Worm (Caenorhabditis elegans) whole organism, L2 larva: ENCODE data around the gene spp-30.
A peak's percentile ranks its signal among the peaks of the same experiment; 100 is the strongest.

ENCODE experiments used
- C34F6.9 ChIP-seq: fragments of 150-350 bp; optimal IDR thresholded peaks from 2 replicates; lab custom pipeline; 2014; ENCODE audit warnings: missing biosample characterization, missing genetic modification characterization
- F13H6.1 ChIP-seq: sonication (generic microtip); optimal IDR thresholded peaks from 2 replicates; lab custom pipeline; 2016; ENCODE audit warnings: missing genetic modification characterization, missing compliant biosample characterization
- Y55F3AM.14 ChIP-seq: fragments of 200-800 bp; sonication (Bioruptor generic); optimal IDR thresholded peaks from 2 replicates; lab custom pipeline; 2018; ENCODE audit warnings: mild to moderate bottlenecking, missing genetic modification characterization, missing compliant biosample characterization
- ZK546.5 ChIP-seq: sonication (generic microtip); optimal IDR thresholded peaks from 2 replicates; lab custom pipeline; 2017; ENCODE audit warnings: missing biosample characterization, missing genetic modification characterization
- blmp-1 ChIP-seq: sonication (generic microtip); optimal IDR thresholded peaks from 2 replicates; lab custom pipeline; 2017; ENCODE audit warnings: missing genetic modification characterization, mild to moderate bottlenecking, missing compliant biosample characterization, antibody characterized with exemption, moderate library complexity; ENCODE audit not compliant: insufficient read depth
- ceh-16 ChIP-seq: fragments of 150-350 bp; optimal IDR thresholded peaks from 2 replicates; lab custom pipeline; 2014; ENCODE audit warnings: missing biosample characterization, missing genetic modification characterization
- crh-2 ChIP-seq: sonication (generic microtip); optimal IDR thresholded peaks from 2 replicates; lab custom pipeline; 2017; ENCODE audit warnings: missing biosample characterization, missing genetic modification characterization
- egl-27 ChIP-seq: sonication (generic microtip); optimal IDR thresholded peaks from 3 replicates; lab custom pipeline; 2017; ENCODE audit warnings: missing biosample characterization, missing genetic modification reagents, missing genetic modification characterization
- elt-3 ChIP-seq: sonication (generic microtip); optimal IDR thresholded peaks from 2 replicates; lab custom pipeline; 2017; ENCODE audit warnings: missing biosample characterization, missing genetic modification characterization
- fos-1 ChIP-seq: fragments of 150-350 bp; optimal IDR thresholded peaks from 2 replicates; lab custom pipeline; 2014; ENCODE audit warnings: missing biosample characterization, missing genetic modification characterization
- lin-11 ChIP-seq: fragments of 150-350 bp; sonication (generic microtip); optimal IDR thresholded peaks from 2 replicates; lab custom pipeline; 2014; ENCODE audit warnings: missing biosample characterization, missing genetic modification characterization, inconsistent platforms, mixed read lengths
- lin-13 ChIP-seq: fragments of 150-350 bp; optimal IDR thresholded peaks from 2 replicates; lab custom pipeline; 2014; ENCODE audit warnings: missing biosample characterization, missing genetic modification reagents, missing genetic modification characterization
- lin-39 ChIP-seq: fragments of 150-350 bp; optimal IDR thresholded peaks from 2 replicates; lab custom pipeline; 2014; ENCODE audit warnings: missing biosample characterization, missing genetic modification reagents, missing genetic modification characterization
- lsy-2 ChIP-seq, 2 experiments: fragments of 150-350 bp in 1 of 2; sonication (generic microtip) in 1 of 2; optimal IDR thresholded peaks; 2 replicates each; lab custom pipeline; 2014 to 2017; ENCODE audit warnings: missing biosample characterization in 2 of 2, missing genetic modification characterization in 2 of 2
- mab-5 ChIP-seq: fragments of 150-350 bp; optimal IDR thresholded peaks from 2 replicates; lab custom pipeline; 2014; ENCODE audit warnings: missing biosample characterization, missing genetic modification characterization
- mdl-1 ChIP-seq, 2 experiments: fragments of 150-350 bp in 1 of 2; sonication (generic microtip) in 1 of 2; optimal IDR thresholded peaks; 2 replicates each; lab custom pipeline; 2017; ENCODE audit warnings: missing biosample characterization in 2 of 2, missing genetic modification characterization in 2 of 2
- nhr-11 ChIP-seq: fragments of 150-350 bp; optimal IDR thresholded peaks from 2 replicates; lab custom pipeline; 2014; ENCODE audit warnings: missing biosample characterization, missing genetic modification characterization
- nhr-12 ChIP-seq: fragments of 150-350 bp; optimal IDR thresholded peaks from 2 replicates; lab custom pipeline; 2014; ENCODE audit warnings: missing biosample characterization, missing genetic modification characterization
- nhr-129 ChIP-seq: fragments of 150-350 bp; optimal IDR thresholded peaks from 2 replicates; lab custom pipeline; 2014; ENCODE audit warnings: missing biosample characterization, missing genetic modification characterization
- nhr-25 ChIP-seq: fragments of 150-350 bp; sonication (generic microtip); optimal IDR thresholded peaks from 3 replicates; lab custom pipeline; 2014; ENCODE audit warnings: missing biosample characterization, missing genetic modification characterization
- nhr-77 ChIP-seq: fragments of 150-350 bp; optimal IDR thresholded peaks from 2 replicates; lab custom pipeline; 2014; ENCODE audit warnings: missing biosample characterization, missing genetic modification characterization
- sem-4 ChIP-seq: fragments of 150-350 bp; optimal IDR thresholded peaks from 2 replicates; lab custom pipeline; 2014; ENCODE audit warnings: missing biosample characterization, missing genetic modification reagents, missing genetic modification characterization
- skn-1 ChIP-seq: sonication (generic microtip); optimal IDR thresholded peaks from 2 replicates; lab custom pipeline; 2017; ENCODE audit warnings: missing biosample characterization, missing genetic modification characterization
- sma-3 ChIP-seq: sonication (generic microtip); optimal IDR thresholded peaks from 2 replicates; lab custom pipeline; 2016; ENCODE audit warnings: missing genetic modification reagents, missing genetic modification characterization, missing compliant biosample characterization
- sma-9 ChIP-seq, 2 experiments: fragments of 150-350 bp in 1 of 2; sonication (generic microtip) in 1 of 2; optimal IDR thresholded peaks; 2 replicates each; lab custom pipeline; 2014 to 2016; ENCODE audit warnings: missing genetic modification characterization in 2 of 2, mild to moderate bottlenecking in 1 of 2, missing biosample characterization in 1 of 2, missing compliant biosample characterization in 1 of 2, missing genetic modification reagents in 1 of 2, moderate library complexity in 1 of 2
- unc-39 ChIP-seq: fragments of 150-350 bp; optimal IDR thresholded peaks from 2 replicates; lab custom pipeline; 2014; ENCODE audit warnings: missing biosample characterization, missing genetic modification characterization
- unc-55 ChIP-seq: fragments of 150-350 bp; sonication (generic microtip); optimal IDR thresholded peaks from 3 replicates; lab custom pipeline; 2014; ENCODE audit warnings: missing biosample characterization, missing genetic modification reagents, missing genetic modification characterization
- zag-1 ChIP-seq: fragments of 150-350 bp; optimal IDR thresholded peaks from 2 replicates; lab custom pipeline; 2014; ENCODE audit warnings: missing biosample characterization, missing genetic modification characterization
- ztf-11 ChIP-seq: sonication (generic microtip); optimal IDR thresholded peaks from 2 replicates; lab custom pipeline; 2017; ENCODE audit warnings: missing biosample characterization, missing genetic modification characterization

The spp-30 gene

ce11 chrX:11628580-11628979, at the start of gene spp-30:
TSS of gene spp-30 (minus strand) at chrX:11628680.
- TF ChIP-seq ztf-11 (tag; lab: Kevin White, UChicago) = no peak
- TF ChIP-seq sma-9 (GFP tag; optimal IDR thresholded peaks at IDR 0.05; lab: Kevin White, UChicago) = no peak
- no peak for TF ChIP-seq sma-9 (tag; optimal IDR thresholded peaks at IDR 0.05; lab: Kevin White, UChicago)
- TF ChIP-seq elt-3 (tag; lab: Kevin White, UChicago) = no peak
- no peak for TF ChIP-seq sma-3 (GFP tag; lab: Kevin White, UChicago)
- TF ChIP-seq nhr-12 = no peak
- no peak for TF ChIP-seq Y55F3AM.14

ce11 chrX:11675573-11675972, 47.1 kb upstream of the spp-30 start:
- TF ChIP-seq lin-11 (tag; lab: Kevin White, UChicago) (no peak), crh-2 (tag; lab: Kevin White, UChicago) (no peak)

- TF ChIP-seq egl-27 (tag; lab: Kevin White, UChicago) = no peak
- no peak for TF ChIP-seq mdl-1 (tag; optimal IDR thresholded peaks at IDR 0.05; lab: Kevin White, UChicago)
- TF ChIP-seq mab-5 (tag; lab: Kevin White, UChicago) = peak; percentile 7
- no peak for TF ChIP-seq skn-1 (tag; lab: Kevin White, UChicago)
Measured at ce11 chrX:11673063-11673759, 44.7 kb upstream of the spp-30 start.

- TF ChIP-seq lin-13 (GFP tag; lab: Kevin White, UChicago) (no peak), nhr-129 (tag; lab: Kevin White, UChicago) (peak; percentile 6), unc-55 (GFP tag; lab: Kevin White, UChicago) (peak; percentile 81), egl-27 (tag; lab: Kevin White, UChicago) (peak; percentile 36), lsy-2 (tag; optimal IDR thresholded peaks at IDR 0.05; lab: Kevin White, UChicago) (peak in 1 of 2 experiments; percentile 44), nhr-77 (tag; lab: Kevin White, UChicago) (no peak), nhr-11 (no peak), F13H6.1 (tag; lab: Kevin White, UChicago) (peak; percentile 47), C34F6.9 (tag; lab: Kevin White, UChicago) (peak; percentile 75), mdl-1 (tag; optimal IDR thresholded peaks at IDR 0.05; lab: Kevin White, UChicago) (no peak), zag-1 (tag; lab: Kevin White, UChicago) (peak; percentile 55), sma-9 (GFP tag; optimal IDR thresholded peaks at IDR 0.05; lab: Kevin White, UChicago) (peak; percentile 67), sma-9 (tag; optimal IDR thresholded peaks at IDR 0.05; lab: Kevin White, UChicago) (no peak), lin-39 (tag; lab: Kevin White, UChicago) (no peak), fos-1 (peak; percentile 15), mab-5 (tag; lab: Kevin White, UChicago) (peak; percentile 76), crh-2 (tag; lab: Kevin White, UChicago) (peak; percentile 8), sem-4 (tag; lab: Kevin White, UChicago) (peak; percentile 3), ceh-16 (tag; lab: Kevin White, UChicago) (no peak), ZK546.5 (tag; lab: Kevin White, UChicago) (no peak)
Measured at ce11 chrX:11666545-11667177, 38.2 kb upstream of the spp-30 start, which contains the start of gene noca-2. TSS of gene noca-2 (plus strand) at chrX:11667127.

ce11 chrX:11665522-11666017, 37.1 kb upstream of the spp-30 start:
- TF ChIP-seq nhr-25 (tag; lab: Kevin White, UChicago) = peak; percentile 14
- TF ChIP-seq sem-4 (tag; lab: Kevin White, UChicago) = peak; percentile 40
- no peak for TF ChIP-seq mab-5 (tag; lab: Kevin White, UChicago)
- TF ChIP-seq mdl-1 (tag; optimal IDR thresholded peaks at IDR 0.05; lab: Kevin White, UChicago) = no peak
- TF ChIP-seq Y55F3AM.14 = no peak
- no peak for TF ChIP-seq egl-27 (tag; lab: Kevin White, UChicago)
- peak; percentile 95 for TF ChIP-seq blmp-1 (tag; lab: Kevin White, UChicago)
- no peak for TF ChIP-seq unc-39 (tag; lab: Kevin White, UChicago)
